Fruit fly (Drosophila melanogaster) whole organism, embryonic: ENCODE measurements around the gene CG32829.
A peak's percentile ranks its signal among the peaks of the same experiment; 100 is the strongest.

ENCODE experiments used
- Bgb ChIP-seq: fragments of 200-800 bp; sonication (Bioruptor generic); IDR thresholded peaks from 2 replicates; pipeline ENCODE4 v1.3.6; 2022; ENCODE audit warnings: missing biosample characterization, missing genetic modification characterization; ENCODE audit not compliant: partially characterized antibody
- CG17186 ChIP-seq: fragments of 200-800 bp; sonication (Bioruptor generic); optimal IDR thresholded peaks from 3 replicates; lab custom pipeline; 2017; ENCODE audit warnings: missing biosample characterization, missing genetic modification reagents, missing genetic modification characterization
- CG17802 ChIP-seq: fragments of 200-800 bp; sonication (Bioruptor generic); optimal IDR thresholded peaks from 2 replicates; lab custom pipeline; 2018; ENCODE audit warnings: missing biosample characterization, mild to moderate bottlenecking, missing genetic modification characterization, moderate library complexity
- CG18262 ChIP-seq: fragments of 200-800 bp; optimal IDR thresholded peaks from 3 replicates; lab custom pipeline; 2019; ENCODE audit warnings: missing biosample characterization, mild to moderate bottlenecking, missing genetic modification characterization, moderate library complexity
- CG18619 ChIP-seq: fragments of 200-800 bp; sonication (Bioruptor generic); optimal IDR thresholded peaks from 3 replicates; lab custom pipeline; 2017; ENCODE audit warnings: missing biosample characterization, mild to moderate bottlenecking, missing genetic modification characterization
- CG30403 ChIP-seq: fragments of 200-800 bp; sonication (Bioruptor generic); optimal IDR thresholded peaks from 3 replicates; lab custom pipeline; 2016; ENCODE audit warnings: missing biosample characterization, missing genetic modification characterization
- CG33557 ChIP-seq: fragments of 200-800 bp; sonication (Bioruptor generic); optimal IDR thresholded peaks from 2 replicates; lab custom pipeline; 2019; ENCODE audit warnings: missing biosample characterization, mild to moderate bottlenecking, missing genetic modification characterization, moderate library complexity
- CG4424 ChIP-seq: fragments of 200-800 bp; sonication (Bioruptor generic); optimal IDR thresholded peaks from 3 replicates; lab custom pipeline; 2016; ENCODE audit warnings: missing biosample characterization, missing genetic modification characterization
- CG6683 ChIP-seq: fragments of 200-800 bp; sonication (Bioruptor generic); optimal IDR thresholded peaks from 2 replicates; lab custom pipeline; 2017; ENCODE audit warnings: missing biosample characterization, mild to moderate bottlenecking, missing genetic modification characterization, missing genetic modification reagents
- CG8290 ChIP-seq, 3 experiments: fragments of 200-800 bp; sonication (Bioruptor generic); optimal IDR thresholded peaks; 2 replicates each; lab custom pipeline; 2016 to 2019; ENCODE audit warnings: missing biosample characterization in 3 of 3, missing genetic modification characterization in 3 of 3, mild to moderate bottlenecking in 2 of 3, moderate library complexity in 1 of 3
- CG9876 ChIP-seq: fragments of 200-800 bp; sonication (Bioruptor generic); optimal IDR thresholded peaks from 2 replicates; lab custom pipeline; 2016; ENCODE audit warnings: missing biosample characterization, missing genetic modification characterization
- Dad ChIP-seq: fragments of 200-800 bp; sonication (Bioruptor generic); optimal IDR thresholded peaks from 3 replicates; lab custom pipeline; 2016; ENCODE audit warnings: missing biosample characterization, missing genetic modification characterization
- Dbx ChIP-seq: fragments of 200-800 bp; sonication (Bioruptor generic); IDR thresholded peaks from 3 replicates; pipeline ENCODE4 v1.3.6; 2022; ENCODE audit warnings: missing biosample characterization, missing genetic modification characterization
- Dip3 ChIP-seq: fragments of 200-800 bp; sonication (Bioruptor generic); optimal IDR thresholded peaks from 3 replicates; lab custom pipeline; 2016; ENCODE audit warnings: missing biosample characterization, missing genetic modification characterization
- Doc2 ChIP-seq: fragments of 200-800 bp; sonication (Bioruptor generic); IDR thresholded peaks from 2 replicates; pipeline ENCODE4 v1.3.6; 2022; ENCODE audit warnings: missing biosample characterization, missing genetic modification characterization
- Dp ChIP-seq: fragments of 200-800 bp; sonication (Bioruptor generic); optimal IDR thresholded peaks from 2 replicates; lab custom pipeline; 2018; ENCODE audit warnings: missing biosample characterization, mild to moderate bottlenecking, missing genetic modification characterization, moderate library complexity
- Dref ChIP-seq: fragments of 200-800 bp; sonication (Bioruptor generic); IDR thresholded peaks from 2 replicates; pipeline ENCODE4 v1.3.6; 2022; ENCODE audit warnings: missing biosample characterization, missing genetic modification characterization
- Drgx ChIP-seq: fragments of 200-800 bp; sonication (Bioruptor generic); IDR thresholded peaks from 2 replicates; pipeline ENCODE4 v1.3.6; 2022; ENCODE audit warnings: missing biosample characterization, missing genetic modification characterization
- E2f1 ChIP-seq: fragments of 200-800 bp; sonication (Bioruptor generic); IDR thresholded peaks from 2 replicates; pipeline ENCODE4 v1.3.6; 2022; ENCODE audit warnings: missing biosample characterization, missing genetic modification characterization
- ERR ChIP-seq: fragments of 200-800 bp; sonication (Bioruptor generic); optimal IDR thresholded peaks from 2 replicates; lab custom pipeline; 2016; ENCODE audit warnings: missing biosample characterization, missing genetic modification characterization
- Eip74EF ChIP-seq, 2 experiments: fragments of 200-800 bp in 1 of 2; fragments of >200 bp in 1 of 2; sonication (Bioruptor generic) in 1 of 2; optimal IDR thresholded peaks; 2 replicates each; lab custom pipeline; 2017 to 2019; ENCODE audit warnings: missing biosample characterization in 2 of 2, missing genetic modification characterization in 2 of 2, mild to moderate bottlenecking in 1 of 2, moderate library complexity in 1 of 2
- Ets97D ChIP-seq: fragments of 200-800 bp; sonication (Bioruptor generic); optimal IDR thresholded peaks from 3 replicates; lab custom pipeline; 2016; ENCODE audit warnings: missing biosample characterization, missing genetic modification characterization
- Fer2 ChIP-seq: fragments of 200-800 bp; sonication (Bioruptor generic); optimal IDR thresholded peaks from 2 replicates; lab custom pipeline; 2018; ENCODE audit warnings: missing biosample characterization, mild to moderate bottlenecking, missing genetic modification characterization, moderate library complexity
- Fer3 ChIP-seq: fragments of 200-800 bp; sonication (Bioruptor generic); optimal IDR thresholded peaks from 2 replicates; lab custom pipeline; 2018; ENCODE audit warnings: missing biosample characterization, mild to moderate bottlenecking, missing genetic modification characterization, moderate library complexity
- H2.0 ChIP-seq: fragments of 200-800 bp; sonication (Bioruptor generic); IDR thresholded peaks from 2 replicates; pipeline ENCODE4 v1.3.6; 2022; ENCODE audit warnings: missing biosample characterization, missing genetic modification characterization
- Mes4 ChIP-seq: fragments of 200-800 bp; sonication (Bioruptor generic); optimal IDR thresholded peaks from 2 replicates; lab custom pipeline; 2016; ENCODE audit warnings: missing biosample characterization, missing genetic modification characterization
- PHDP ChIP-seq: fragments of 200-800 bp; sonication (Bioruptor generic); optimal IDR thresholded peaks from 3 replicates; lab custom pipeline; 2018; ENCODE audit warnings: missing biosample characterization, mild to moderate bottlenecking, missing genetic modification characterization, moderate library complexity
- Sin3A ChIP-seq: fragments of >200 bp; optimal IDR thresholded peaks from 2 replicates; lab custom pipeline; 2018
- Six4 ChIP-seq: fragments of 200-800 bp; sonication (Bioruptor generic); optimal IDR thresholded peaks from 2 replicates; lab custom pipeline; 2016; ENCODE audit warnings: missing biosample characterization, missing genetic modification characterization
- Stat92E ChIP-seq, 3 experiments: fragments of >200 bp in 2 of 3; fragments of 200-800 bp in 1 of 3; sonication (Bioruptor generic) in 1 of 3; optimal IDR thresholded peaks; 2 replicates each; lab custom pipeline; 2017 to 2019; ENCODE audit warnings: missing biosample characterization in 3 of 3, missing genetic modification characterization in 3 of 3, mild to moderate bottlenecking in 1 of 3, moderate library complexity in 1 of 3
- ac ChIP-seq: fragments of 200-800 bp; sonication (Bioruptor generic); optimal IDR thresholded peaks from 3 replicates; lab custom pipeline; 2017; ENCODE audit warnings: missing biosample characterization, mild to moderate bottlenecking, missing genetic modification characterization
- chinmo ChIP-seq: fragments of 200-800 bp; sonication (Bioruptor generic); IDR thresholded peaks from 4 replicates; pipeline ENCODE4 v1.3.6; 2022; ENCODE audit warnings: missing biosample characterization, missing genetic modification characterization; ENCODE audit not compliant: partially characterized antibody
- chm ChIP-seq: fragments of 200-800 bp; sonication (Bioruptor generic); IDR thresholded peaks from 2 replicates; pipeline ENCODE4 v1.3.6; 2022; ENCODE audit warnings: missing biosample characterization, missing genetic modification characterization
- ci ChIP-seq: fragments of 200-800 bp; sonication (Bioruptor generic); IDR thresholded peaks from 3 replicates; pipeline ENCODE4 v1.3.6; 2022; ENCODE audit warnings: missing biosample characterization, missing genetic modification characterization
- da ChIP-seq: fragments of 200-800 bp; sonication (Bioruptor generic); optimal IDR thresholded peaks from 2 replicates; lab custom pipeline; 2016; ENCODE audit warnings: missing biosample characterization, missing genetic modification characterization
- fd96Cb ChIP-seq: fragments of 200-800 bp; sonication (Bioruptor generic); optimal IDR thresholded peaks from 2 replicates; lab custom pipeline; 2018; ENCODE audit warnings: missing biosample characterization, mild to moderate bottlenecking, missing genetic modification characterization, moderate library complexity
- gsb-n ChIP-seq: fragments of 200-800 bp; sonication (Bioruptor generic); optimal IDR thresholded peaks from 3 replicates; lab custom pipeline; 2018; ENCODE audit warnings: missing biosample characterization, mild to moderate bottlenecking, missing genetic modification characterization
- ham ChIP-seq: fragments of 200-800 bp; sonication (Bioruptor generic); IDR thresholded peaks from 2 replicates; pipeline ENCODE4 v1.3.6; 2022; ENCODE audit warnings: missing biosample characterization, missing genetic modification characterization
- inv ChIP-seq: fragments of 200-800 bp; sonication (Bioruptor generic); IDR thresholded peaks from 2 replicates; pipeline ENCODE4 v1.3.6; 2022; ENCODE audit warnings: missing biosample characterization, missing genetic modification characterization; ENCODE audit not compliant: partially characterized antibody
- jumu ChIP-seq: fragments of 200-800 bp; sonication (Bioruptor generic); optimal IDR thresholded peaks from 3 replicates; lab custom pipeline; 2016; ENCODE audit warnings: missing biosample characterization, missing genetic modification characterization
- nau ChIP-seq: fragments of 200-800 bp; sonication (Bioruptor generic); optimal IDR thresholded peaks from 3 replicates; lab custom pipeline; 2017; ENCODE audit warnings: missing biosample characterization, mild to moderate bottlenecking, missing genetic modification characterization, missing genetic modification reagents
- nerfin-1 ChIP-seq: fragments of 200-800 bp; sonication (Bioruptor generic); optimal IDR thresholded peaks from 3 replicates; lab custom pipeline; 2019; ENCODE audit warnings: missing biosample characterization, mild to moderate bottlenecking, missing genetic modification characterization, moderate library complexity
- nom ChIP-seq: fragments of 200-800 bp; sonication (Bioruptor generic); optimal IDR thresholded peaks from 2 replicates; lab custom pipeline; 2017; ENCODE audit warnings: missing biosample characterization, missing genetic modification characterization, mild to moderate bottlenecking, moderate library complexity, missing genetic modification reagents
- row ChIP-seq: fragments of 200-800 bp; sonication (Bioruptor generic); IDR thresholded peaks from 3 replicates; pipeline ENCODE4 v1.3.6; 2022; ENCODE audit warnings: missing biosample characterization, missing genetic modification characterization
- sc ChIP-seq, 3 experiments: fragments of >200 bp in 2 of 3; fragments of 200-800 bp in 1 of 3; sonication (Bioruptor generic) in 1 of 3; optimal IDR thresholded peaks; 2 replicates in 2 of 3; 3 replicates in 1 of 3; lab custom pipeline; 2017; ENCODE audit warnings: mild to moderate bottlenecking in 1 of 3, missing biosample characterization in 1 of 3, missing genetic modification characterization in 1 of 3, missing genetic modification reagents in 1 of 3
- stc ChIP-seq: fragments of 200-800 bp; sonication (Bioruptor generic); IDR thresholded peaks from 2 replicates; pipeline ENCODE4 v1.3.6; 2022; ENCODE audit warnings: missing biosample characterization, missing genetic modification characterization
- tio ChIP-seq: fragments of 200-800 bp; sonication (Bioruptor generic); optimal IDR thresholded peaks from 2 replicates; lab custom pipeline; 2017; ENCODE audit warnings: missing biosample characterization, missing genetic modification characterization, inconsistent platforms
- wek ChIP-seq: fragments of 200-800 bp; sonication (Bioruptor generic); optimal IDR thresholded peaks from 3 replicates; lab custom pipeline; 2018; ENCODE audit warnings: missing biosample characterization, mild to moderate bottlenecking, missing genetic modification characterization, moderate library complexity
- zfh1 ChIP-seq: fragments of 200-800 bp; sonication (Bioruptor generic); IDR thresholded peaks from 3 replicates; pipeline ENCODE4 v1.3.6; 2022; ENCODE audit warnings: missing biosample characterization, missing genetic modification characterization
- zfh2 ChIP-seq: fragments of 200-800 bp; sonication (Bioruptor generic); optimal IDR thresholded peaks from 2 replicates; lab custom pipeline; 2016; ENCODE audit warnings: missing biosample characterization, missing genetic modification characterization

Gene CG32829

dm6 chr2L:6907761-6908160 is 8.5 kb downstream of the CG32829 start, which contains the start of the genes Polr1F and Rat1 (continued):
- TF ChIP-seq PHDP (tag; lab: Kevin White, UChicago) (no peak), ci (GFP tag; lab: Robert Waterston, UW) (no peak), Eip74EF (GFP tag; optimal IDR thresholded peaks at IDR 0.05; lab: Kevin White, UChicago) (no peak), CG6683 (GFP tag; lab: Kevin White, UChicago) (no peak), inv (no peak), Ets97D (GFP tag; lab: Kevin White, UChicago) (peak; percentile 59), Six4 (GFP tag; lab: Kevin White, UChicago) (no peak), E2f1 (GFP tag; lab: Robert Waterston, UW) (no peak), row (peak; percentile 79), zfh1 (GFP tag; lab: Robert Waterston, UW) (peak; percentile 14; the same call in 1 of the 3 replicates), CG18619 (no peak), chm (GFP tag; lab: Robert Waterston, UW) (no peak), Doc2 (GFP tag; lab: Robert Waterston, UW) (no peak), Fer2 (tag; lab: Kevin White, UChicago) (no peak), sc (optimal IDR thresholded peaks at IDR 0.05; lab: Kevin White, UChicago) (no peak), sc (GFP tag; optimal IDR thresholded peaks at IDR 0.05; lab: Kevin White, UChicago) (no peak), Dref (GFP tag; lab: Robert Waterston, UW) (no peak), zfh2 (GFP tag; lab: Kevin White, UChicago) (peak; percentile 35), ac (GFP tag; lab: Kevin White, UChicago) (no peak), tio (GFP tag; lab: Kevin White, UChicago) (no peak), CG17186 (peak; percentile 28), nom (GFP tag; lab: Kevin White, UChicago) (no peak), da (no peak), Dad (GFP tag; lab: Kevin White, UChicago) (peak; percentile 2), CG17802 (tag; lab: Kevin White, UChicago) (no peak), Dip3 (peak; percentile 0), CG4424 (peak; percentile 19), gsb-n (no peak), ham (GFP tag; lab: Robert Waterston, UW) (no peak), Bgb (GFP tag; lab: Robert Waterston, UW) (no peak), CG33557 (peak; percentile 48), CG9876 (GFP tag; lab: Kevin White, UChicago) (no peak), Fer3 (tag; lab: Kevin White, UChicago) (peak; percentile 14), stc (GFP tag; lab: Robert Waterston, UW) (no peak), CG30403 (GFP tag; lab: Kevin White, UChicago) (peak; percentile 55), Drgx (no peak), CG18262 (tag; lab: Kevin White, UChicago) (no peak), Dp (peak; percentile 53), Sin3A (lab: Kevin White, UChicago) (peak; percentile 71), ERR (GFP tag; lab: Kevin White, UChicago) (no peak), chinmo (no peak), nau (GFP tag; lab: Kevin White, UChicago) (no peak), Mes4 (GFP tag; lab: Kevin White, UChicago) (no peak), jumu (GFP tag; lab: Kevin White, UChicago) (no peak), wek (GFP tag; lab: Kevin White, UChicago) (no peak), nerfin-1 (tag; lab: Kevin White, UChicago) (peak; percentile 55), fd96Cb (tag; lab: Kevin White, UChicago) (no peak), Stat92E (GFP tag; optimal IDR thresholded peaks at IDR 0.05; lab: Kevin White, UChicago) (peak in 1 of 3 experiments; percentile 12), Dbx (GFP tag; lab: Robert Waterston, UW) (no peak), CG8290 (GFP tag; optimal IDR thresholded peaks at IDR 0.05; lab: Kevin White, UChicago) (no peak), CG8290 (tag; optimal IDR thresholded peaks at IDR 0.05; lab: Kevin White, UChicago) (peak in 1 of 2 experiments; percentile 3), H2.0 (GFP tag; lab: Robert Waterston, UW) (no peak)
